Fruit fly (Drosophila melanogaster) whole organism, pupa: ENCODE measurements around the gene Ltn1.

ENCODE experiments used
- CG14655 ChIP-seq: fragments of 200-800 bp; sonication (Bioruptor generic); optimal IDR thresholded peaks from 3 replicates; lab custom pipeline; 2017; ENCODE audit warnings: mild to moderate bottlenecking, missing biosample characterization, missing genetic modification reagents, missing genetic modification characterization
- CG9948 ChIP-seq: fragments of 200-800 bp; sonication (Bioruptor generic); optimal IDR thresholded peaks from 2 replicates; lab custom pipeline; 2018; ENCODE audit warnings: missing biosample characterization, mild to moderate bottlenecking, missing genetic modification characterization, moderate library complexity
- D1 ChIP-seq: fragments of 200-800 bp; sonication (Bioruptor generic); optimal IDR thresholded peaks from 2 replicates; lab custom pipeline; 2018; ENCODE audit warnings: missing biosample characterization, mild to moderate bottlenecking, missing genetic modification characterization, moderate library complexity
- Ets98B ChIP-seq: fragments of 200-800 bp; sonication (Bioruptor generic); IDR thresholded peaks from 2 replicates; pipeline ENCODE4 v1.3.6; 2022; ENCODE audit warnings: missing biosample characterization, missing genetic modification characterization
- Pif1B ChIP-seq: fragments of 200-800 bp; sonication (Bioruptor generic); optimal IDR thresholded peaks from 3 replicates; lab custom pipeline; 2016; ENCODE audit warnings: missing biosample characterization, missing genetic modification characterization

DNA sequence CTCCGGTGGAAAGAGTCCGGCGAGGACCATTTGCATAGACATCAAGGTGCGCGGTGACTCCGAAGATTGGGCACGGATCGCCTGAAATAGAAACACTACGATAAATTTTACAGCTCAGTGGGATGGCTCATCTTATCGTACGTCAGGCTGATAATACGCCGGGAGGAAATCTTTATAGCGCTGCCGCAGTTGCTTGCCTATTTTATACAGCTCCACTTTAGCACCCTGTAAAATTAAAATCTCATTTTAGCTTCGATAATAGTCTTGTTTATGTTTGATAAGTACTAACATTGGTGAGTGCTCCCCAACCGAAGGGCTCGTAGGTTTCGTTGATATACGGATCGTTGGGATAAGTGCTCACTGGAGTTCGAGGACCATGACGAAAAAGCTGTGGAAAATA is 52.8 kb downstream of the Ltn1 start:
- TF ChIP-seq Pif1B (GFP tag; lab: Kevin White, UChicago) = no peak
- no peak for TF ChIP-seq D1 (tag; lab: Kevin White, UChicago)
- no peak for TF ChIP-seq CG14655
- TF ChIP-seq CG9948 (tag; lab: Kevin White, UChicago) = no peak
- no peak for TF ChIP-seq Ets98B (GFP tag; lab: Robert Waterston, UW)
